Fruit fly (Drosophila melanogaster): ENCODE measurements around the gene CG15343.
A peak's percentile ranks its signal among the peaks of the same experiment; 100 is the strongest.

The CG15343 gene

DNA sequence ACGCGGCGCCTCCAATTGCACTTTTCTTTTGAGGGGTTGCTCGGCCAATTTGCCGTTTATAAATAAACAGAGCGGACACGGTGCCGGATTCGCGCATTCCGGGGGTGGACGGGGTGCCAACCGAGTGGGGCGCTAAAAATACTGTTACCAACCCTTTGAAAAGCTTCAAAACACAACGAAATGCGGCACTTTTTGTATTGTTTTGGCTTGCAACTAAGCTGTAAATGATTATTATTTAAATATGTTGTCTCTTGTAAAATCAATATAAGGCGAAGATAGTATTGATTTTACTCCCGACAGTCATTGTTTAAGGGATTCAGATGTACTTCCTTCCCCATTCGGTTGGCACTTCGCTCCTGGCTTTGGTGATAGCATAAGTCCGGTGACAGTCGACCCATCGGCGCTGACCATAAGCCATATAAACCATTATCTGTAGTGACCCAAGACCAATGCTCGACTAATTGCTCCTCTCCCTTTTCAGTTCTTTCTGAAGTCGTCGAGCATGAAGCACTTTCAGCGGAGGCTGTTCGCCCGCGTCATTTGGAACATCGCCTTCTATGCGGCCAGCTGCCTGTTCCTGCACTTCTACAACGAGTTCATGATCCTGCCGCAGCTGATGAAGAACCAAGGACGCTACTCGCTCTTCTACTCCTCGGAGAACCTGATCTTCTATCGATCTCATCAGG is at the start of gene CG15343:
Gene CG15343, minus strand, starts transcription at position 8 of the 686 bp plus-strand sequence.
- no peak for TF ChIP-seq CG9139 (GFP tag; optimal IDR thresholded peaks at IDR 0.05)
- peak; percentile 46 for TF ChIP-seq cyc (GFP tag; optimal IDR thresholded peaks at IDR 0.05)
- no peak for TF ChIP-seq CG6163 (GFP tag; IDR thresholded peaks at IDR 0.05)
- TF ChIP-seq CG16779 (tag; optimal IDR thresholded peaks at IDR 0.05), result no peak
- peak; percentile 62 for TF ChIP-seq CG31627 (GFP tag; optimal IDR thresholded peaks at IDR 0.05)
- no peak for TF ChIP-seq Blimp-1 (GFP tag; optimal IDR thresholded peaks at IDR 0.05)
- TF ChIP-seq dsx (GFP tag; optimal IDR thresholded peaks at IDR 0.05; ENCODE audit: poor library complexity, severe bottlenecking), result no peak
- no peak for TF ChIP-seq Hr38 (GFP tag; optimal IDR thresholded peaks at IDR 0.05)
- TF ChIP-seq CG7368 (GFP tag; optimal IDR thresholded peaks at IDR 0.05), result peak; percentile 32
- TF ChIP-seq CG6808 (GFP tag; optimal IDR thresholded peaks at IDR 0.05), result peak; percentile 35
- no peak for TF ChIP-seq fd85E (GFP tag; optimal IDR thresholded peaks at IDR 0.05)
- TF ChIP-seq CG34406 (GFP tag; optimal IDR thresholded peaks at IDR 0.05), result peak; percentile 31
- TF ChIP-seq Eip78C (GFP tag), result peak; percentile 83
- peak; percentile 60 for TF ChIP-seq Hr39 (GFP tag; optimal IDR thresholded peaks at IDR 0.05)
- TF ChIP-seq Sox102F (GFP tag; optimal IDR thresholded peaks at IDR 0.05), result peak; percentile 50
- peak; percentile 30 for TF ChIP-seq Lpt (GFP tag; optimal IDR thresholded peaks at IDR 0.05)
- TF ChIP-seq salr (GFP tag; optimal IDR thresholded peaks at IDR 0.05), result no peak
- TF ChIP-seq pdm3 (GFP tag; optimal IDR thresholded peaks at IDR 0.05), result peak; percentile 41
- TF ChIP-seq CG1621 (tag; optimal IDR thresholded peaks at IDR 0.05), result peak; percentile 10
- TF ChIP-seq net (GFP tag; optimal IDR thresholded peaks at IDR 0.05), result peak; percentile 32
- peak; percentile 25 for TF ChIP-seq CG8319 (GFP tag; optimal IDR thresholded peaks at IDR 0.05)
- no peak for TF ChIP-seq Hr4 (GFP tag; optimal IDR thresholded peaks at IDR 0.05)
- peak; percentile 26 for TF ChIP-seq spab (GFP tag; optimal IDR thresholded peaks at IDR 0.05)
- peak; percentile 47 for TF ChIP-seq Ets21C (GFP tag; optimal IDR thresholded peaks at IDR 0.05)
- TF ChIP-seq CG11762 (GFP tag; optimal IDR thresholded peaks at IDR 0.05; ENCODE audit: insufficient read depth), result no peak
- no peak for TF ChIP-seq CG8119 (GFP tag; IDR thresholded peaks at IDR 0.05)
- TF ChIP-seq Met (GFP tag; optimal IDR thresholded peaks at IDR 0.05), result peak; percentile 49
- TF ChIP-seq CG6854 (GFP tag; optimal IDR thresholded peaks at IDR 0.05), result no peak
- no peak for TF ChIP-seq CG10631 (GFP tag; optimal IDR thresholded peaks at IDR 0.05)
- peak; percentile 56 for TF ChIP-seq esn (GFP tag; optimal IDR thresholded peaks at IDR 0.05)
- TF ChIP-seq CG6276 (GFP tag; optimal IDR thresholded peaks at IDR 0.05), result no peak
- TF ChIP-seq fkh (GFP tag; optimal IDR thresholded peaks at IDR 0.05), result peak; percentile 10
- TF ChIP-seq Smox (GFP tag; optimal IDR thresholded peaks at IDR 0.05), result peak; percentile 50
- peak; percentile 47 for TF ChIP-seq acj6 (GFP tag; optimal IDR thresholded peaks at IDR 0.05)
- TF ChIP-seq CG11294 (GFP tag; IDR thresholded peaks at IDR 0.05), result no peak
- peak; percentile 19 for TF ChIP-seq Ets96B (tag; optimal IDR thresholded peaks at IDR 0.05)
- peak; percentile 39 for TF ChIP-seq achi (GFP tag; optimal IDR thresholded peaks at IDR 0.05)
- peak; percentile 7 for TF ChIP-seq Eip75B (GFP tag; optimal IDR thresholded peaks at IDR 0.05)
- TF ChIP-seq lz (GFP tag; optimal IDR thresholded peaks at IDR 0.05), result peak; percentile 52
- peak; percentile 87 for TF ChIP-seq CG11902 (GFP tag; optimal IDR thresholded peaks at IDR 0.05)
- TF ChIP-seq CG10669 (GFP tag; optimal IDR thresholded peaks at IDR 0.05), result peak; percentile 56
- no peak for TF ChIP-seq dac (GFP tag; optimal IDR thresholded peaks at IDR 0.05)
- peak; percentile 42 for TF ChIP-seq CG6792 (GFP tag; optimal IDR thresholded peaks at IDR 0.05)
- no peak for TF ChIP-seq CG15336 (GFP tag; IDR thresholded peaks at IDR 0.05)
- no peak for TF ChIP-seq CG4318 (GFP tag; optimal IDR thresholded peaks at IDR 0.05)
- TF ChIP-seq topi (GFP tag; optimal IDR thresholded peaks at IDR 0.05), result peak; percentile 51
- peak; percentile 13 for TF ChIP-seq Sox15 (GFP tag; optimal IDR thresholded peaks at IDR 0.05)
- peak; percentile 61; the same call in 2 of the 3 replicates for TF ChIP-seq eg (GFP tag; IDR thresholded peaks at IDR 0.05)
- TF ChIP-seq CG8632 (GFP tag; optimal IDR thresholded peaks at IDR 0.05), result no peak
- peak in 1 of 2 experiments; percentile 41 for TF ChIP-seq ss (GFP tag; optimal IDR thresholded peaks at IDR 0.05)
- TF ChIP-seq CG3919 (GFP tag; optimal IDR thresholded peaks at IDR 0.05), result peak; percentile 49

Measured in whole organism, prepupa.